Worm (Caenorhabditis elegans): Measurements from ENCODE around the gene T02H6.11.

Gene T02H6.11

DNA sequence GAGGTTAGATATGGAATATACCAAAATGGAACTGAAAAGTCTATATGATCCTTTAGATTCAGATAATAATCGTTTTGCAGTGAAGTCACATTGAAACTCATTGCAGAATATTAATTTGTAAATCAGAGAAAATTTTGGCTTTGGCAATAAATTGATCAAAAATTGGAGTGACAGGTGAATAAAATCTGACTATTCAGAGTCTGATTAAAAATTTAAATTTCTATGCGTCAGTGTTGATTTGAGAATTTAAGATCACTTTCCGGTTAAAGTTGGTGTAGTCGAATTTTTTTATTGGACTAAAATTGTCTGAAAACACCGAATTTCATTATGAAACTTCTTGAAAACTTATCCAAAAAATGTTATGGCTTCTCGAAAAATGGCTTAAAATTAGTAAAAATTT lies 39.2 kb downstream of the T02H6.11 start, which contains the start of gene sri-45:
Gene sri-45 (minus strand): TSS at position 101 of the 400 bp plus-strand sequence.
- TF ChIP-seq aha-1 (tag) (peak; percentile 36), madf-5 (GFP tag; IDR thresholded peaks at IDR 0.05) (no peak), unc-62 (GFP tag; optimal IDR thresholded peaks at IDR 0.05 in 1 of 2) (no peak), unc-62 (tag; optimal IDR thresholded peaks at IDR 0.05) (no peak), gei-8 (GFP tag; optimal IDR thresholded peaks at IDR 0.05) (no peak)

DNA sequence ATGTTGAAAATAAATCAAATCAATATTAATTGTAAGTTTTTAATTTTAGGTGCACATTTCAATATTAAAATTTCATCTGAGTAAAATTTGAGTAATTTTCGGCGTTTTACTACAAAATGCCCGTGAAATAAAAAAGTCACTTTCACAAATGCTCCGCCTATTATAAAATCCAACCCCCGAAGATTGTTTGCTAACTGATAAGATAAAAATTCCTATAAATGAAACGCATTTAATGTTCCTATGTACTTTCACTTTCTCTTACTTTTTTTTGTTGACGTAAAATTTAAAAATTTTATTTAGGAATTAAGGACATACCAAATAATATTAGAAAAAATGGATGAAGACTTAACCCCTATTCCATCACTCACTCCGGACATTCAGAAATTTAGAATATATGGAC lies 42.6 kb downstream of the T02H6.11 start, which contains the start of gene sdz-24:
Gene sdz-24 (plus strand): TSS at position 301 of the 400 bp plus-strand sequence.
- TF ChIP-seq set-16 (GFP tag; IDR thresholded peaks at IDR 0.05) (no peak), dmd-8 (GFP tag; IDR thresholded peaks at IDR 0.05) (no peak), F37D6.2 (tag; optimal IDR thresholded peaks at IDR 0.05) (no peak), lir-3 (tag; optimal IDR thresholded peaks at IDR 0.05) (no peak), hmg-1.1 (GFP tag; IDR thresholded peaks at IDR 0.05) (no peak), F10B5.3 (tag; optimal IDR thresholded peaks at IDR 0.05) (no peak), mxl-2 (GFP tag; conservative IDR thresholded peaks at IDR 0.05) (no peak), Y105C5A.15 (GFP tag; IDR thresholded peaks at IDR 0.05) (no peak), duxl-1 (tag; optimal IDR thresholded peaks at IDR 0.05; ENCODE audit: poor library complexity) (no peak), nhr-237 (tag; optimal IDR thresholded peaks at IDR 0.05) (no peak), ceh-62 (tag; optimal IDR thresholded peaks at IDR 0.05) (no peak), ZK546.5 (tag; optimal IDR thresholded peaks at IDR 0.05) (no peak), ceh-28 (tag; optimal IDR thresholded peaks at IDR 0.05) (no peak), zip-11 (GFP tag; IDR thresholded peaks at IDR 0.05) (no peak)

DNA sequence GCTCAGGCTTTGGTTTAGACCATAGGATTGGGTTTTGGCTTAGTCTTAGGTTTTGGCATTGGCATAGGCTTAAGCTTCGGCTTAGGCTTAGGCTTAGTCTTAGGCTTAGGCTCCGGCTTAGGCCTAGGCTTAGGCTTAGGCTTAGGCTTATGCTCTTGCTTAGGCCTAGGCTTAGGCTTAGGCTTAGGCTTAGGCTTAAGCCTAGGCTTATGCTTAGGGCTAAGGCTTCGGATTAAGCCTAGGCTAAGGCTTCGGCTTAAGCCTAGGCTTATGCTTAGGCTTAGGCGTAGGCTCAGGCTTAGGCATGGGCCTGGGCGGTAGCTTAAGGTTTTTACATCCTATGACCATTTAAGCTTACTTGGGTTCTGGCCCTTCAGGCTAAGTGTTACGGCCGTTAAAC lies 49.6 kb downstream of the T02H6.11 start:
- TF ChIP-seq unc-62 (GFP tag; optimal IDR thresholded peaks at IDR 0.05 in 1 of 2) (peak in 1 of 2 experiments; percentile 12), unc-62 (tag; optimal IDR thresholded peaks at IDR 0.05) (no peak), pha-4 (GFP tag; IDR thresholded peaks at IDR 0.05) (no peak), pha-4 (tag; optimal IDR thresholded peaks at IDR 0.05) (no peak), mxl-2 (GFP tag; conservative IDR thresholded peaks at IDR 0.05) (no peak)

All from whole organism, L4 larva.